Fruit fly (Drosophila melanogaster) Kc167 (cell line): ENCODE results near the gene CG7968.
A peak's percentile ranks its signal among the peaks of the same experiment; 100 is the strongest.

Experiments
- Myc ChIP-seq: fragments of >200 bp; optimal IDR thresholded peaks from 2 replicates; lab custom pipeline; 2017; ENCODE audit warnings: missing external identifiers
- Sin3A ChIP-seq: fragments of >200 bp; optimal IDR thresholded peaks from 2 replicates; lab custom pipeline; 2018; ENCODE audit warnings: missing external identifiers
- h ChIP-seq: fragments of >200 bp; optimal IDR thresholded peaks from 3 replicates; lab custom pipeline; 2018; ENCODE audit warnings: missing external identifiers
- insv ChIP-seq: fragments of >200 bp; optimal IDR thresholded peaks from 3 replicates; lab custom pipeline; 2018; ENCODE audit warnings: missing external identifiers
- psq ChIP-seq: fragments of >200 bp; optimal IDR thresholded peaks from 2 replicates; lab custom pipeline; 2017; ENCODE audit warnings: missing external identifiers
- ttk ChIP-seq: sonication (Bioruptor generic); optimal IDR thresholded peaks from 2 replicates; lab custom pipeline; 2017; ENCODE audit warnings: missing external identifiers

CG7968 gene

dm6 chr2L:13813604-13814178, 35.5 kb upstream of the CG7968 start, which contains the start of gene Sos:
Sos (plus strand) TSS chr2L:13813816.
- TF ChIP-seq psq (lab: Kevin White, UChicago) (no peak), h (lab: Kevin White, UChicago) (no peak), insv (lab: Kevin White, UChicago) (no peak), Myc (lab: Kevin White, UChicago) (no peak), ttk (lab: Kevin White, UChicago) (no peak), Sin3A (lab: Kevin White, UChicago) (no peak)

- TF ChIP-seq ttk (lab: Kevin White, UChicago) (no peak), Sin3A (lab: Kevin White, UChicago) (no peak), h (lab: Kevin White, UChicago) (no peak)
These were observed 29.0 kb upstream of the CG7968 start for dm6 chr2L:13820176-13820575.

dm6 chr2L:13820948-13821347, 28.3 kb upstream of the CG7968 start, which contains the start of gene b:
b (plus strand) TSS chr2L:13821248.
- TF ChIP-seq psq (lab: Kevin White, UChicago) (no peak), Sin3A (lab: Kevin White, UChicago) (no peak), Myc (lab: Kevin White, UChicago) (no peak), ttk (lab: Kevin White, UChicago) (no peak), insv (lab: Kevin White, UChicago) (no peak), h (lab: Kevin White, UChicago) (no peak)

dm6 chr2L:13827557-13827956, 21.6 kb upstream of the CG7968 start, which contains the start of gene PolG1:
PolG1 (minus strand) TSS chr2L:13827772.
- TF ChIP-seq Myc (lab: Kevin White, UChicago) (no peak), h (lab: Kevin White, UChicago) (no peak), Sin3A (lab: Kevin White, UChicago) (no peak), psq (lab: Kevin White, UChicago) (no peak)

- TF ChIP-seq psq (lab: Kevin White, UChicago): no peak
- no peak for TF ChIP-seq insv (lab: Kevin White, UChicago)
These were observed 19.7 kb upstream of the CG7968 start, which contains the start of the genes Arpc1 and Orc5 for dm6 chr2L:13829540-13829939. Arpc1 (minus strand) TSS chr2L:13829741. Orc5 (plus strand) TSS chr2L:13829837.

dm6 chr2L:13833058-13833457, 16.1 kb upstream of the CG7968 start, which contains the start of the genes GatC, PolG2 and Polr2C:
GatC (minus strand) TSS chr2L:13833105.
PolG2 (minus strand) TSS chr2L:13833105.
Polr2C (plus strand) TSS chr2L:13833337.
- TF ChIP-seq Myc (lab: Kevin White, UChicago) (no peak), Sin3A (lab: Kevin White, UChicago) (no peak), psq (lab: Kevin White, UChicago) (no peak), ttk (lab: Kevin White, UChicago) (no peak), h (lab: Kevin White, UChicago) (no peak), insv (lab: Kevin White, UChicago) (no peak)

- TF ChIP-seq ttk (lab: Kevin White, UChicago): no peak
- no peak for TF ChIP-seq psq (lab: Kevin White, UChicago)
- peak; percentile 60 for TF ChIP-seq Sin3A (lab: Kevin White, UChicago)
- no peak for TF ChIP-seq Myc (lab: Kevin White, UChicago)
- TF ChIP-seq h (lab: Kevin White, UChicago): no peak
- no peak for TF ChIP-seq insv (lab: Kevin White, UChicago)
These were observed 13.9 kb upstream of the CG7968 start, which contains the start of the genes mRpS23 and CenG1A for dm6 chr2L:13835002-13835910. mRpS23 (minus strand) TSS chr2L:13835072. CenG1A (plus strand) TSS chr2L:13835564.

dm6 chr2L:13835959-13836358, 13.2 kb upstream of the CG7968 start:
- TF ChIP-seq Sin3A (lab: Kevin White, UChicago) (no peak), insv (lab: Kevin White, UChicago) (no peak), h (lab: Kevin White, UChicago) (no peak)

dm6 chr2L:13837579-13837978, 11.6 kb upstream of the CG7968 start:
- no peak for TF ChIP-seq Myc (lab: Kevin White, UChicago)
- TF ChIP-seq insv (lab: Kevin White, UChicago): no peak
- no peak for TF ChIP-seq Sin3A (lab: Kevin White, UChicago)
- no peak for TF ChIP-seq psq (lab: Kevin White, UChicago)
- TF ChIP-seq h (lab: Kevin White, UChicago): no peak
- TF ChIP-seq ttk (lab: Kevin White, UChicago): no peak

- no peak for TF ChIP-seq insv (lab: Kevin White, UChicago)
- TF ChIP-seq Sin3A (lab: Kevin White, UChicago): no peak
- TF ChIP-seq Myc (lab: Kevin White, UChicago): no peak
- no peak for TF ChIP-seq psq (lab: Kevin White, UChicago)
- no peak for TF ChIP-seq ttk (lab: Kevin White, UChicago)
- no peak for TF ChIP-seq h (lab: Kevin White, UChicago)
These were observed 10.4 kb upstream of the CG7968 start for dm6 chr2L:13838647-13839390.

dm6 chr2L:13839744-13840151, 9.5 kb upstream of the CG7968 start:
- TF ChIP-seq ttk (lab: Kevin White, UChicago) (no peak), Sin3A (lab: Kevin White, UChicago) (no peak), insv (lab: Kevin White, UChicago) (no peak), h (lab: Kevin White, UChicago) (no peak), psq (lab: Kevin White, UChicago) (no peak), Myc (lab: Kevin White, UChicago) (no peak)
